Worm (Caenorhabditis elegans) whole organism, L4/young adult: ENCODE data around the gene arc-1.

Experiments used
- W03F9.2 ChIP-seq: fragments of 150-350 bp; optimal IDR thresholded peaks from 2 replicates; lab custom pipeline; 2014; ENCODE audit warnings: missing biosample characterization, missing genetic modification characterization
- him-1 ChIP-seq: sonication (generic microtip); optimal IDR thresholded peaks from 2 replicates; lab custom pipeline; 2016; ENCODE audit warnings: missing genotype, missing genetic modification reagents, missing genetic modification characterization, missing compliant biosample characterization

DNA sequence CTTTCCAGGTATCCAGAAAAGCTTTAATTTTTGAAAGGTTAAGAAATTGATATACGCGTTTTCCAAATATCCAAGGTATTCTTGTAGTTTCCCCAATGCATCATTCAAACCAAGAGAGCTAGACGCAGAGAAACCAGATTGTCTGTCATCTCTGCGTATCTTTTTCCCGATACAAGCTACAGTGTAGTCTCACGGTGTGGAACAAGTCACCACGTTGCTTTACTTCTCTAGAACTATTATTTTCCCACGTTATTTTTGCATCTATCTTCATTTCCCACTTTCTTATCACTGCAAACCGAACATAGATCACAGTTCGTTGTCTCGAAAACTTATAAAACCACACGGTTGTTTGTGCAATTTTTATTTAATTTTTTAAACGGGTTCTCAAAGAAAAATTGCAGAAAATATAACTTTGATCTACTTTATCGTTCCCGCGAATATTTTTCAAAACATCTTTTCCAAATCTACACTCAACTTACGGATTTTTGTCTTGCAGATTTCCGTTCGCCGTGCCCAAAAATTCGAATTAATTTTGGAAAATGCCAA, 18.5 kb upstream of the arc-1 start, which contains the start of gene gstk-1:
- no peak for TF ChIP-seq W03F9.2
- no peak for TF ChIP-seq him-1 (tag; lab: Kevin White, UChicago)
